Worm (Caenorhabditis elegans): ENCODE data around the gene F56D6.9.

DNA sequence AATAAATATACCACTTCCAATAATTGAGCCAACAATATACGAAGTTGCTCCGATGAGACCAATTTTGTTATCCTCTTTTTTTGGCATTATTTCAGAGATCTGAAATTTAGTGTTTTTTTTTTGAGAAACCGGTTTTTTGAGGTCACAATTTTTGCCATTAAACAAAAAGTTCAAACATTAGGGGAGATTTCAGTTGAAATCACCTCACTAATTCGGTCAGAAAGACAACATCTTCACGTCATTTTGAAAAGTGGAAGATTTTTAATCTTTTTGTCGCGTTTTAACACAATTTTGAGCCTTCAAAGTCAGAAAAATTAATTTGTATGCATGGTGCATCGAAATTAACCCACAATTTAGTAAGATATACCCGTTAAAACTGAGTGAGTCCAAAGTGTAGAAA lies 27.2 kb upstream of the F56D6.9 start, which contains the start of gene aat-8:
- TF ChIP-seq ztf-4 (tag; optimal IDR thresholded peaks at IDR 0.05) (no peak), nhr-12 (tag; optimal IDR thresholded peaks at IDR 0.05) (no peak), F16B12.6 (tag; optimal IDR thresholded peaks at IDR 0.05) (no peak), irx-1 (tag; optimal IDR thresholded peaks at IDR 0.05) (no peak), mep-1 (tag; optimal IDR thresholded peaks at IDR 0.05) (no peak), ces-1 (GFP tag; optimal IDR thresholded peaks at IDR 0.05) (no peak), aha-1 (tag; optimal IDR thresholded peaks at IDR 0.05) (no peak), nhr-28 (tag; optimal IDR thresholded peaks at IDR 0.05) (no peak), ceh-63 (GFP tag; optimal IDR thresholded peaks at IDR 0.05) (no peak), zag-1 (tag; optimal IDR thresholded peaks at IDR 0.05) (no peak), sptf-1 (tag; optimal IDR thresholded peaks at IDR 0.05) (no peak)

All from whole organism, L1 larva.